Worm (Caenorhabditis elegans): Measurements from ENCODE around the gene F59E12.15.

F59E12.15 gene

ce11 chrII:5661735-5662177 lies 33.6 kb upstream of the F59E12.15 start (continued):
- TF ChIP-seq mes-4 (tag; optimal IDR thresholded peaks at IDR 0.05), result peak; percentile 36
- peak; percentile 2 for TF ChIP-seq nhr-80 (tag; optimal IDR thresholded peaks at IDR 0.05)
- TF ChIP-seq atf-7 (tag; optimal IDR thresholded peaks at IDR 0.05), result peak; percentile 97
- TF ChIP-seq madf-6 (GFP tag; IDR thresholded peaks at IDR 0.05), result peak; percentile 91
- TF ChIP-seq ets-4 (GFP tag; optimal IDR thresholded peaks at IDR 0.05), result peak; percentile 69
- peak; percentile 96 for TF ChIP-seq ztf-26 (tag; optimal IDR thresholded peaks at IDR 0.05)
- no peak for TF ChIP-seq lsl-1 (GFP tag; optimal IDR thresholded peaks at IDR 0.05)
- TF ChIP-seq nhr-179 (tag; optimal IDR thresholded peaks at IDR 0.05), result peak; percentile 12
- TF ChIP-seq rcor-1 (GFP tag; IDR thresholded peaks at IDR 0.05), result peak; percentile 79
- TF ChIP-seq B0336.3 (GFP tag; IDR thresholded peaks at IDR 0.05), result peak; percentile 98
- peak; percentile 95; the same call in 1 of the 2 replicates for TF ChIP-seq ztf-25 (GFP tag; IDR thresholded peaks at IDR 0.05)
- TF ChIP-seq ceh-58 (GFP tag; IDR thresholded peaks at IDR 0.05), result peak; percentile 97
- peak; percentile 93 for TF ChIP-seq ztf-28 (GFP tag; IDR thresholded peaks at IDR 0.05)
- no peak for TF ChIP-seq F23B12.7 (tag; optimal IDR thresholded peaks at IDR 0.05; ENCODE audit: insufficient read depth)
- TF ChIP-seq egrh-3 (GFP tag; IDR thresholded peaks at IDR 0.05), result peak; percentile 91
- peak; percentile 96 for TF ChIP-seq pbrm-1 (GFP tag; IDR thresholded peaks at IDR 0.05)
- TF ChIP-seq somi-1 (GFP tag; optimal IDR thresholded peaks at IDR 0.05), result peak; percentile 90
- TF ChIP-seq ztf-22 (GFP tag; optimal IDR thresholded peaks at IDR 0.05), result peak; percentile 55
- TF ChIP-seq nfyb-1 (GFP tag; IDR thresholded peaks at IDR 0.05), result peak; percentile 100
- peak; percentile 50 for TF ChIP-seq xnd-1 (tag; optimal IDR thresholded peaks at IDR 0.05)
- no peak for TF ChIP-seq rpc-1 (optimal IDR thresholded peaks at IDR 0.05)
- TF ChIP-seq rpc-1 (tag; optimal IDR thresholded peaks at IDR 0.05), result no peak
- peak; percentile 98 for TF ChIP-seq T26A5.8 (tag; optimal IDR thresholded peaks at IDR 0.05)
- peak; percentile 97 for TF ChIP-seq madf-3 (GFP tag; IDR thresholded peaks at IDR 0.05)
- TF ChIP-seq attf-6 (GFP tag; IDR thresholded peaks at IDR 0.05), result peak; percentile 92
- no peak for TF ChIP-seq ccch-3 (GFP tag; optimal IDR thresholded peaks at IDR 0.05)
- peak; percentile 97 for TF ChIP-seq Y53G8AR.9 (GFP tag; conservative IDR thresholded peaks at IDR 0.05)
- TF ChIP-seq cebp-1 (GFP tag; IDR thresholded peaks at IDR 0.05), result peak; percentile 88
- TF ChIP-seq cebp-1 (tag; optimal IDR thresholded peaks at IDR 0.05), result peak; percentile 90
- TF ChIP-seq B0019.2 (GFP tag; conservative IDR thresholded peaks at IDR 0.05), result peak; percentile 67
- 0 out of 2 replicates have a peak, but pooled peaks have one; percentile 78 for TF ChIP-seq hlh-26 (GFP tag; conservative IDR thresholded peaks at IDR 0.05)
- peak; percentile 99 for TF ChIP-seq ceh-79 (tag; optimal IDR thresholded peaks at IDR 0.05)
- TF ChIP-seq ceh-27 (GFP tag; optimal IDR thresholded peaks at IDR 0.05), result peak; percentile 88
- peak; percentile 82 to 88 for TF ChIP-seq let-607 (tag; optimal IDR thresholded peaks at IDR 0.05)
- TF ChIP-seq F39B2.1 (GFP tag; IDR thresholded peaks at IDR 0.05), result peak; percentile 90
- peak; percentile 71 for TF ChIP-seq tbp1 (GFP tag; optimal IDR thresholded peaks at IDR 0.05)
- peak; percentile 87 for TF ChIP-seq nhr-90 (tag; optimal IDR thresholded peaks at IDR 0.05)
- no peak for TF ChIP-seq snpc-3.4 (tag; optimal IDR thresholded peaks at IDR 0.05)
- TF ChIP-seq B0035.1 (tag; optimal IDR thresholded peaks at IDR 0.05), result peak; percentile 91
- TF ChIP-seq him-1 (tag; optimal IDR thresholded peaks at IDR 0.05), result peak; percentile 43
- TF ChIP-seq hmg-1.2 (GFP tag; IDR thresholded peaks at IDR 0.05), result peak; percentile 93
- peak; percentile 91 for TF ChIP-seq bed-1 (GFP tag; IDR thresholded peaks at IDR 0.05)
- peak; percentile 85 for TF ChIP-seq attf-5 (GFP tag; optimal IDR thresholded peaks at IDR 0.05)
- TF ChIP-seq hmg-20 (GFP tag; IDR thresholded peaks at IDR 0.05), result peak; percentile 91
- TF ChIP-seq sea-2 (GFP tag; IDR thresholded peaks at IDR 0.05), result peak; percentile 96
- peak; percentile 99 for TF ChIP-seq zim-3 (tag; optimal IDR thresholded peaks at IDR 0.05)
- TF ChIP-seq Y95B8A.8 (GFP tag; IDR thresholded peaks at IDR 0.05), result peak; percentile 96
- TF ChIP-seq ceh-100 (GFP tag; IDR thresholded peaks at IDR 0.05), result peak; percentile 90
